Fruit fly (Drosophila melanogaster) Kc167 (cell line): ENCODE data around the gene robl62A.

ENCODE experiments used
- Myc ChIP-seq: fragments of >200 bp; optimal IDR thresholded peaks from 2 replicates; lab custom pipeline; 2017; ENCODE audit warnings: missing external identifiers
- Sin3A ChIP-seq: fragments of >200 bp; optimal IDR thresholded peaks from 2 replicates; lab custom pipeline; 2018; ENCODE audit warnings: missing external identifiers
- h ChIP-seq: fragments of >200 bp; optimal IDR thresholded peaks from 3 replicates; lab custom pipeline; 2018; ENCODE audit warnings: missing external identifiers
- insv ChIP-seq: fragments of >200 bp; optimal IDR thresholded peaks from 3 replicates; lab custom pipeline; 2018; ENCODE audit warnings: missing external identifiers
- psq ChIP-seq: fragments of >200 bp; optimal IDR thresholded peaks from 2 replicates; lab custom pipeline; 2017; ENCODE audit warnings: missing external identifiers
- ttk ChIP-seq: sonication (Bioruptor generic); optimal IDR thresholded peaks from 2 replicates; lab custom pipeline; 2017; ENCODE audit warnings: missing external identifiers

robl62A gene

DNA sequence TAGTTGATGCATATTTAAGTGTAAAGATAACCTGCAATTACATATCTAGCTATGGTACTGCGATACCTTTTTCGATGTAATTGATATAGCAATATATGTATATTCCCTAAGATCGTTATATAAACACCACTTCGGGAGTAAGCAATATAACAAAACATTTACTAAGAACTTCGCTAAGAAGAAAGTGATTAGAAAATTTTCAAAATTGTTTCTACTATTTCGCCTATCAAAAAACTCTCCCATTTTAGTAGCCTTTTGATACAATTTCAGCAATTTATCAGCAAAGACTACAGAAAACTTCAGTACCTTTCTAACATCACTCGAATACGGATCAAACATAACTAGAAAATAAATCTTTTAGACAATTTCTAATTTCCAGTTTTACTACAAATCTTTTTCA is at the start of gene robl62A:
Gene robl62A (plus strand): TSS at position 301 of the 400 bp plus-strand sequence.
- TF ChIP-seq ttk: no peak
- TF ChIP-seq Sin3A (lab: Kevin White, UChicago): no peak
- TF ChIP-seq psq (lab: Kevin White, UChicago): no peak
- no peak for TF ChIP-seq h (lab: Kevin White, UChicago)

DNA sequence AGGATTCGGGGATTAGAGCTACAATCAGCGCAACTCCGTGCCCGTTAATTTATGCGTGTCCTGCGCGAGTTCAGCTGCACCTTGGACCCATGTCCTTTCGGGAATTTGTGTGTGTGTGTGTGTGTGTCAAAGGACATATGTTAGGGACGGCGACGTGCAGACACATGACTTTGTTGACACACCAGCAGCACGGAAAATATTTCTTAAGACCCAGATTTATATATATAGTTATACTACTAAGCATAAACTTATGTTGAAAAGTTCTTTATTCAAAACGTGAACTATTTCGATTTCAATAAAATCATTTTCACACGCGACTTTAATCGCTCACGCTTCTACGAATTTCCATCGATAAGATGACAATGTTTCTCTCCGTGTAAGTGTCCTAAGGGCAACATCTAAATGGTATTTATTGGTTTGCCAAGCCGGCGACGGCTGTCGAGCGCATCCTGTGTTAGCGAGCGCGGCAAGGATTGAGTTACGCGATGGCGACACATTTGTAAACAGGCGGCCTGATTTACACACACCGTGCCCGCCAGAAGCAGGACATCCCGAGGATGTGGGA is 45.8 kb upstream of the robl62A start:
- TF ChIP-seq Sin3A (lab: Kevin White, UChicago) (no peak), h (lab: Kevin White, UChicago) (no peak), insv (no peak), psq (lab: Kevin White, UChicago) (no peak), Myc (lab: Kevin White, UChicago) (no peak)

DNA sequence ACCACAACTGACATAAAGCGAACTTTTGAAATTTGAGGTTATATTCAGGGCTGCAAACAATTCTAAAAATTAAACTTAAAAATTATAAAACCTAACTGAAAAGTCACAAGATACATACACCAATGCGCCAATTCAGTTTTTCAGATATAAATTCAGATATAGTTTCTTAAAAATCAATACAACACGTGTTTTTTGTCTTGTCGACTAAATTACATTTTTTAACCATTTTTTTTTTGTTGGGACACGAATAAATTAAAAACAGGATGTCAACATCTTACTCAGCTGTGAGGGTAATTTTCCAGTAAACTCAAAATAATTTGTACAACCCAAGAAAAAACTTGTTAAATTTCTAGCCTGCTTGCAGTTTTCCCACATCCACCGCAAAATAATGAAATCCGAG is 39.6 kb upstream of the robl62A start, which contains the start of gene SA2:
Gene SA2 (minus strand): TSS at position 101 of the 400 bp plus-strand sequence.
- TF ChIP-seq ttk (no peak), psq (lab: Kevin White, UChicago) (no peak), Sin3A (lab: Kevin White, UChicago) (no peak), insv (no peak), h (lab: Kevin White, UChicago) (no peak), Myc (lab: Kevin White, UChicago) (no peak)

DNA sequence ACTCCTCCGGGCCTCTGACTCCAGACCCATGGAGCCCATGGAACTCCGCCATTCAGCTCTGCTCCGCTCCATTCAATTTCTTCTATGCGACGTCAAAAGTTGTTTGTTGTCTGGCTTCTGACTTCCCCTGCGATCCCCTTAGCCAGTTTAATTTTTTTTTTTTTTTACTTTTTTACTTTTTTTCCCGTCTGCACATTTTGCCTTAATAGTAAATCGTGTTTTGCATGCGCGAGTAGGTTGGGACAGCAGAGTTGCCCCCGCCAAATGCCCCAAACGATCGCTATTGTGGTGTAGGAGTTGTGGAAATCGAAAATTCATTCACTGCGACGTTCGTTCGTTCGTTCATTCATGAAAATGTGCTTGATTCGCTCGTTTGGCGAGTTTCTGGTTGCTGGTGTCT is 36.4 kb upstream of the robl62A start:
- TF ChIP-seq h (lab: Kevin White, UChicago): no peak
- TF ChIP-seq Sin3A (lab: Kevin White, UChicago): no peak
- TF ChIP-seq ttk: no peak

DNA sequence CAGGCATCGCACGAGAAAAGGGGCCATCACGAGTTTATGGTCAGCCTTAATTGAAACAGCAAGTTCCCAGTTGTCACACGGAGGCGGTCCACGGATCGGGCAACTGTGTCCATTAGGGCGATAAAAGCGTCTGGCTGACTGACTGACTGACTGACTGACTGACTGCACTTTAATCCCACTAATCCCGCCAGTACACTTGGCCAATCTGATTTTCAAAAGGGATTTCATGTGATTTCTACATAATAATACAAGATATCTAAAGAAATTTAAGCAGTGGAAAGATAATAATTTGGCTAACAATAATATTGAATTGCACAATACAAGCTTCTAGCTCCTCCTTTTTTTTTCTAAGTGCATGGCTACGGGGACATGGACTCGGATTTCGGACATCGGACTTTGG is 35.1 kb upstream of the robl62A start:
- TF ChIP-seq ttk (no peak), Sin3A (lab: Kevin White, UChicago) (no peak), insv (no peak), Myc (lab: Kevin White, UChicago) (no peak), h (lab: Kevin White, UChicago) (no peak), psq (lab: Kevin White, UChicago) (no peak)

DNA sequence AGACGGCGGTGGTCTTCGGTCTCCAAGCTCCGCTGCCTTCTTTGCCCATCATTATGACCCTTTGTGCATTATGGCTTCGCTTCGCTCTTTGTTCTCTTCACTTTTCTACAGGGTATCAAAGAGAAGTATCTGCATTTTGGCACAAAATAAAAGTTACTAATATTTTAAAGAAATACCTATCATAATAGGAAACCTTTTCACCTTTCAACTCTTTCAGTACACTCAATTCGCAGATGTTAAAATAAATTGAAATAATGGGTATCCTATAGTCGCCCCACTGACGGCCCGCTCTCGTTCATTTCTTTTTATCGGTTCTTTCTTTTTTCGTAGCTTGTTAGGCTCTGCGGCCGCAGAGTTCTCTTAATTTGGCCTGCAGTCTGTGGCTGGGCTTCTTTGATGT is 34.5 kb upstream of the robl62A start:
- no peak for TF ChIP-seq h (lab: Kevin White, UChicago)
- no peak for TF ChIP-seq ttk
- no peak for TF ChIP-seq Myc (lab: Kevin White, UChicago)
- no peak for TF ChIP-seq insv
- no peak for TF ChIP-seq Sin3A (lab: Kevin White, UChicago)
- no peak for TF ChIP-seq psq (lab: Kevin White, UChicago)

DNA sequence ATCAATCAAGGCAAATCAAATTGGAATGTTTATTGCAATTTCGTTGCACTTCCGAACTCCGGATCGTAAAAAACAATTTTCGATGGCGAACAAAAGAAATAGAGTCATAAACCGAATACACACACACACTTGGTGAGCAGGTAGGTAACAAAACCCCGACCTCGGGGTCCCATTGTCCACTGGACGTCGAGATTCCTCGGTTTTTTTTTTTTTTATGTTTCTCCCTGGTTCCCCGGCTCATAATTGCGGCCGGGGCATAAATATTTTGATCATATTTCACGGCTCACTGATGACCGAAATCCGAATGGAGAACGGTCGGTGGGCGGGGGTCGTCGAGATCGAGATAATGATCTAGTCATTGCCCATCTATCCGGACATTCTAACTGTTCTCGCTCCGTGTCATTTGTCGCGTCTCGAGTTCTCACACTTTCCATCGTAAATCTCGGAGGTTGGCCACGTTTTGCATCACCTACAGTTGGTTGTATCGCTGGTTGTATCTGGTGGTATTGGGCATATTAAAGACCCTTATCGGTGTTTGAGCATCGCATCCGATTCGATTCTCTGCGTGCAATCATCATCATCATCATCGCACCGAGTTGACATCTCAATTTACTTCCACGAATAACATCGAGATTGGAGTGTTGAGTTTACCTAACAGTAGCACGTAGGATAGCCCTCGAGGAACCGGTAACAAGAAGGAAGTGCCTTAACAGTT is 29.5 kb upstream of the robl62A start:
- TF ChIP-seq h (lab: Kevin White, UChicago): no peak
- no peak for TF ChIP-seq insv

DNA sequence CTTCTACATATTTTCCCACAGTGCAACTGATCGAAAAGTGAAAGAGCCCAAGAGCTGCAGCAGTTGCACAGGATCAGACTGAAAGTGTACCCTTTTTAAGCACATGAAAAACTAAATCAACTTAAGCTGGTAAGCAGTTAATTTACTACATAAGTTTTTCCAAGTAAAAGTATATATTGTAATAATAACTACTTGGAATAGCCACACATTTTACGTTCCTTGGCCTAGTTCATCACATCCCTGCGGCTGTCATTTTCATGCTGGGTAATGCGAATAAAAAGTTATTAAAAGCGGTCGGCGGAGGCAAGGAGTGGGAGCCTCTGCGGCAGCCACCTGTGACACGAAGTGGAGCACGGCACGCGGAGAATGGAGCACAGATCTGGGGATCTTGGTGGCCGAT is 26.5 kb upstream of the robl62A start:
- TF ChIP-seq h (lab: Kevin White, UChicago) (no peak), Myc (lab: Kevin White, UChicago) (no peak), insv (no peak), psq (lab: Kevin White, UChicago) (no peak), ttk (no peak), Sin3A (lab: Kevin White, UChicago) (no peak)

DNA sequence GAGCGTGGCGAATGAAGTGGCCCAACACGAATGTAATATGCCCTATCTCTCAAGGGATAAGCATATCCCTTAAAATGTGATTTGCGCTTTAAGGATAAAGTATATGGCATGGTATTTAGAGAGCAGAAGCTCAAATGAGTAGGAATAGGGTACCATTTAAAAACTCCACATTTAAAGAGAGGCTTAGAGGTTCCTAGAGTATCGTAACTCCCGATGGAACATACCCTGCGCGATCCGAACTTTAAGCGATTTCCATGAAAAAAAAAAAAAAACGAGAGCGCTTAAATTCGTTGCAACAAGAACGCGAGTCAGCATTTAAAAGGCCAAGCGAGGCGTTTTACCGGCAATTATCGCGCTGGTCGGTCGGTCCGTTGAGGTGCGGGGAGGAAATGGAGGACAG is 20.1 kb upstream of the robl62A start:
- TF ChIP-seq h (lab: Kevin White, UChicago) (no peak), psq (lab: Kevin White, UChicago) (no peak), insv (no peak), ttk (no peak), Myc (lab: Kevin White, UChicago) (no peak), Sin3A (lab: Kevin White, UChicago) (no peak)

DNA sequence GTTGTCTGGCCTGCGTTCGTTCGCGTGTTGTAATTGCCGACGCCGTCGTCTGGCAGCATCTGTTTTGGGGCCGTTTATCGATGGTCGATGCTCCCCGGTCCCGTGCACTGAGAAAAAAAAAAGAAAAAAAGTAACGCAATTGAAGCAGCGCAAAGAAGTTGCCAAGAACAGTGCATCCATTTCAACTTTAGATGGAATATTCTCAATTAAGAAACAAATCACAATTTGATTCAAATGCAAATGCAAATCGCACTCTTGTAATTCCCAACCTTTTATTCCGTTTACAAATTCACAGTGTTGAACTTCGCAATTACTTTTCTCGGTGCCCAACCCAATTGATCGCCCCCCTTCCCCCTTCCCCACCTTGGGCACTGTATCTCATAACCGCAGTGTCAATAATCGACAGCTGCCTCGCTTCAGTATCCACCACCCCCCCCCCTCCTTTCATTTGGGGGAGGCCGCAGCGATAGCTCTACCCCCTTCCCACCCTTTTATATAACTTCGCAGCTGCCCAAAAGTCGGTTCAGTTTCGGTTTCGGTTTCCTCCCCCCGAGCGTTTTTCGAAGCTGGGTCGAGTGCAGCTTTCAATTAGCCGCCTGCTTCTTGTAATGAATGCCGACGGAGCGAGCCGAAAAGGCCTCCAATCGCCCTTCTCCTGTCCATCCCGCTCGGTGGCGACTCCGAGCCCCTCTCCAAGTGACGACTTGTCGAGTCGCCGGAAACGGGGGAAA is 19.3 kb upstream of the robl62A start:
- TF ChIP-seq h (lab: Kevin White, UChicago) (no peak), psq (lab: Kevin White, UChicago) (no peak), ttk (no peak), Sin3A (lab: Kevin White, UChicago) (no peak), Myc (lab: Kevin White, UChicago) (no peak), insv (no peak)

DNA sequence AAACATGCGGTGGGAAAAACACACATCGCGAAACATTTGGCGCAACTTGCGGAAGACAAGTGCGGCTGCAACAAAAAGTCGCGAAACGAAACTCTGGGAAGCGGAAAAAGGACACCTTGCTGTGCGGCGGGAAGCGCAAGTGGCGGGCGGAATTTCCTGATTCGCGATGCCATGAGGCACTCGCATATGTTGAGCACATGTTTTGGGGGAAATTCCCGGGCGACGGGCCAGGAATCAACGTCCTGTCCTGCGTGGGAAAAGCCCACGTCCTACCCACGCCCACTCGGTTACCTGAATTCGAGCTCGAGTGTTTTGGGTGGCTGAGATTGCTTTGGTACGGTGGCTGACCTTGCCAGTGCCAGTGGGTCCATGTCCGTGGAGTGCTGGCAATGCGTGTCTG is 15.6 kb upstream of the robl62A start:
- TF ChIP-seq Sin3A (lab: Kevin White, UChicago) (no peak), psq (lab: Kevin White, UChicago) (no peak), h (lab: Kevin White, UChicago) (no peak), ttk (no peak), insv (no peak), Myc (lab: Kevin White, UChicago) (no peak)

DNA sequence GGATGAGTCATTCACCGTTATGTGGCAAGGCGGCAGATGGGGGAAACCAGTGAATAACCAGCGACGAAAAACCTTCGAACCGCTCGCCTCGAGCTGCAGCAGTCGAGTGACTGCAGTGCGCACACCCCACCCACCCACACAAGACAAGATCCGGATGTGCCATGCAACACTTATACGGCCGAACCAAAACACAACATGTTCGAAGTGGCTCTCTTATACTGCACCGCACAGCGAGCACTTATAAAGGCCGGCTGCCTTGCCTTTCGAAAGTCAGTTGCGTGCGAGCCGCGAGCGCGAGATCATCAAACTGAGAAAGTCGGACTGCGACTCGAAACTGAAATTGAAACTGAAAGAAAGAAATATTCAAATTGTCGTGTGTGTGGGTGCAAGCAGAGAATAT is 13.9 kb upstream of the robl62A start, which contains the start of gene rho:
Gene rho (plus strand): TSS at position 265 of the 400 bp plus-strand sequence.
- TF ChIP-seq insv (no peak), psq (lab: Kevin White, UChicago) (no peak), ttk (no peak), h (lab: Kevin White, UChicago) (no peak), Myc (lab: Kevin White, UChicago) (no peak), Sin3A (lab: Kevin White, UChicago) (no peak)
